Worm (Caenorhabditis elegans): ENCODE measurements around the gene F59A7.5.
A peak's percentile ranks its signal among the peaks of the same experiment; 100 is the strongest.

F59A7.5 gene

DNA sequence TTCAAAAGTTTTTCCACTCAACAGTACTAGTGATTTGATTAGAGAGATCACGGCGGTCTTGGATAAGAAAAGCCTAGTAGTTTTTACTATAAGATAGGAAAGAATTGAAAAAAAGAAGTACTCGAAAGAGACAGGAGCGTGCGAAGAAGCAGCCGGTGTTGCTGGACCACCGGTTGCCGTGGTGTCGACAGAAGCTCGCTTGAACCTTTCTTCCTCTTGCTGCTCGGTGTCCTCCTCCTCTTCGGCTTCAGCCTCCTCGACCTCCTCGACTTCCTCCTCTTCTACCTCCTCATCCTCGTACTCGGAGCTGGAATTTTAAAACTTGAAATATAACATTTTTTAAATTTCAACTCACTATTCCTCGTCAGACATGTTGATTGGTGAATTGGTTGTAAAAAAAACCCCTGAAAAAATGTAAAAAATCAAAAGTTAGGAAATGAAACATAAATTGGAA is 29.9 kb upstream of the F59A7.5 start, which contains the start of gene tnt-4:
Gene tnt-4, minus strand, starts transcription at position 404 of the 454 bp plus-strand sequence.
- TF ChIP-seq nhr-28 (tag; optimal IDR thresholded peaks at IDR 0.05) (no peak), fkh-4 (tag; optimal IDR thresholded peaks at IDR 0.05; ENCODE audit: borderline replicate concordance) (no peak), vab-15 (tag; optimal IDR thresholded peaks at IDR 0.05) (no peak), mef-2 (tag; optimal IDR thresholded peaks at IDR 0.05) (no peak), hpl-2 (GFP tag; optimal IDR thresholded peaks at IDR 0.05) (no peak), elt-3 (tag; optimal IDR thresholded peaks at IDR 0.05) (no peak), lir-3 (tag; optimal IDR thresholded peaks at IDR 0.05; ENCODE audit: poor library complexity) (no peak), mab-9 (GFP tag; IDR thresholded peaks at IDR 0.05) (no peak), zip-4 (GFP tag; optimal IDR thresholded peaks at IDR 0.05) (no peak), nhr-76 (tag; optimal IDR thresholded peaks at IDR 0.05) (no peak), skn-1 (tag; optimal IDR thresholded peaks at IDR 0.05) (no peak), ceh-88 (GFP tag; IDR thresholded peaks at IDR 0.05) (no peak)

DNA sequence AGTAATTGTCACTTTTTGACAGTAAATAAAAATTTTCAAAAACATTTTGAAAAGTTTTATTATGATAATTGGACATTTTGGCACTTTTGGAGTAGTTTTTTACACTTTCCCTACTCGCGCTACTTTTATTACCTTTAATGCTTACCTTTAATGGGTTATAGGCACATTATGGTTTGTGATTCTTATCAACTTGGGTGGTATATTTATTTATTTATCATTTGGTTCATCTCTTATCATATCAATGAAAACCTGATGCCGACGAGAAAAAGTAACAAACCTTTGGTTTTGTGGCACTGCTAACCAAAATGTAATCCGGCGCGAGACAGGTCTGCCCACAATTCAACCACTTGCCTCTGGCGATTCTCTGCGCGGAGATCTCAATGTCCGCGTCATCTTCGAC is 24.1 kb upstream of the F59A7.5 start:
- TF ChIP-seq nhr-47 (tag; optimal IDR thresholded peaks at IDR 0.05) (no peak), pqm-1 (tag; optimal IDR thresholded peaks at IDR 0.05) (no peak), nhr-71 (tag; optimal IDR thresholded peaks at IDR 0.05) (peak; percentile 2), lin-14 (GFP tag; optimal IDR thresholded peaks at IDR 0.05) (peak; percentile 49), elt-2 (tag; optimal IDR thresholded peaks at IDR 0.05) (peak; percentile 45), nhr-20 (tag; optimal IDR thresholded peaks at IDR 0.05) (peak; percentile 19), dpl-1 (GFP tag; optimal IDR thresholded peaks at IDR 0.05) (no peak), nhr-19 (GFP tag; conservative IDR thresholded peaks at IDR 0.05) (no peak), elt-3 (tag; optimal IDR thresholded peaks at IDR 0.05) (peak in 3 of 6 experiments; percentile 32 to 56 (median 37))

DNA sequence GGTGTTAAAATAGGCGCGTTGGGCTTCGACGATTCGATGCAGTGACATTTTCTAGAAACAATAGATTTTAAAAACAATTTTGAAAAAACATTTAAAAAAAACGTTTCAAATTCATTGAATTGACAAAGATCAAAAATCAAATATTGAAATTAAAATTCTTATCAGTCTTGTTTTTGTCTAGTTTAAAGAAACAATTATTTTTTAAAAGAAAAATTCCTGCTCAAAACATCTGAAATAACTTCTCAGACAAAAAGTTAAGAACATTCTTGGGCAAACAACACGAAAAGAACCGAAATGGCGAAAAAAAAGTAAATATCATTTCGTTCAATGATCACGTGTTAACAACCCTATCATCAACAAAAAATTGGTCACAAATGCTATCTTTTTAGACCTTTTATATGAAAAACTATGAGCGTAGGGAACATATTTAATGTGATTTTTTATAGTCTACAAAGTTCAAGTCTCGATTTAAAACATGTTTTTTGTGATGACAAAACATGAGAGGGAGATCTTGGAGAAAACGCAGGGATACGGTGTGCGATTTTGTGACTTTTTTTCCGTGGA is 22.9 kb upstream of the F59A7.5 start, which contains the start of gene alh-5:
Gene alh-5, minus strand, starts transcription at position 51 of the 564 bp plus-strand sequence.
- TF ChIP-seq elt-2 (tag; optimal IDR thresholded peaks at IDR 0.05) (peak; percentile 58), irx-1 (tag; optimal IDR thresholded peaks at IDR 0.05) (no peak), rnt-1 (tag; optimal IDR thresholded peaks at IDR 0.05) (no peak), skn-1 (tag; optimal IDR thresholded peaks at IDR 0.05) (no peak), sup-37 (GFP tag; optimal IDR thresholded peaks at IDR 0.05) (no peak), mep-1 (tag; optimal IDR thresholded peaks at IDR 0.05) (no peak), pag-3 (tag; optimal IDR thresholded peaks at IDR 0.05; ENCODE audit: borderline replicate concordance, insufficient read depth) (no peak), mdl-1 (tag; optimal IDR thresholded peaks at IDR 0.05) (no peak), hlh-17 (GFP tag; optimal IDR thresholded peaks at IDR 0.05; ENCODE audit: borderline replicate concordance) (no peak), fkh-10 (GFP tag; optimal IDR thresholded peaks at IDR 0.05) (no peak), lin-15B (tag; optimal IDR thresholded peaks at IDR 0.05) (no peak), fos-1 (tag; optimal IDR thresholded peaks at IDR 0.05) (no peak), mef-2 (tag; optimal IDR thresholded peaks at IDR 0.05) (no peak), nhr-47 (tag; optimal IDR thresholded peaks at IDR 0.05) (no peak), lin-14 (GFP tag; optimal IDR thresholded peaks at IDR 0.05) (peak; percentile 71), lir-3 (tag; optimal IDR thresholded peaks at IDR 0.05; ENCODE audit: poor library complexity) (no peak), isw-1 (GFP tag; IDR thresholded peaks at IDR 0.05) (no peak), ceh-63 (GFP tag; optimal IDR thresholded peaks at IDR 0.05) (no peak), alr-1 (tag; optimal IDR thresholded peaks at IDR 0.05; ENCODE audit: borderline replicate concordance) (no peak), dpl-1 (GFP tag; optimal IDR thresholded peaks at IDR 0.05) (no peak), egl-13 (tag; optimal IDR thresholded peaks at IDR 0.05) (no peak), nhr-20 (tag; optimal IDR thresholded peaks at IDR 0.05) (peak; percentile 51), ceh-88 (GFP tag; IDR thresholded peaks at IDR 0.05) (no peak), nhr-12 (tag; optimal IDR thresholded peaks at IDR 0.05) (no peak), xbp-1 (tag; optimal IDR thresholded peaks at IDR 0.05) (no peak), elt-3 (tag; optimal IDR thresholded peaks at IDR 0.05) (peak in 1 of 6 experiments; percentile 69), ces-1 (GFP tag; optimal IDR thresholded peaks at IDR 0.05) (no peak), ama-1 (optimal IDR thresholded peaks at IDR 0.05) (no peak), snpc-4 (tag; optimal IDR thresholded peaks at IDR 0.05) (no peak), pqm-1 (tag; optimal IDR thresholded peaks at IDR 0.05) (no peak), egl-27 (tag; optimal IDR thresholded peaks at IDR 0.05) (no peak), nhr-77 (tag; optimal IDR thresholded peaks at IDR 0.05) (no peak), tbx-2 (tag; optimal IDR thresholded peaks at IDR 0.05) (no peak), nhr-84 (tag; optimal IDR thresholded peaks at IDR 0.05) (no peak), nhr-11 (tag; optimal IDR thresholded peaks at IDR 0.05) (no peak), efl-1 (optimal IDR thresholded peaks at IDR 0.05) (no peak), efl-1 (GFP tag; optimal IDR thresholded peaks at IDR 0.05 in 1 of 2) (no peak), lsy-2 (tag; optimal IDR thresholded peaks at IDR 0.05) (no peak)
